Fruit fly (Drosophila melanogaster) whole organism, embryonic: Measurements from ENCODE around the gene MESK4.
A peak's percentile ranks its signal among the peaks of the same experiment; 100 is the strongest.

ENCODE experiments used
- CG10366 ChIP-seq: fragments of 200-800 bp; sonication (Bioruptor generic); IDR thresholded peaks from 2 replicates; pipeline ENCODE4 v1.3.6; 2022; ENCODE audit warnings: missing biosample characterization, missing genetic modification characterization
- CG11696 ChIP-seq: fragments of 200-800 bp; sonication (Bioruptor generic); IDR thresholded peaks from 2 replicates; pipeline ENCODE4 v1.3.6; 2022; ENCODE audit warnings: missing biosample characterization, missing genetic modification characterization
- CG12744 ChIP-seq: fragments of 200-800 bp; sonication (Bioruptor generic); optimal IDR thresholded peaks from 2 replicates; lab custom pipeline; 2016; ENCODE audit warnings: missing biosample characterization, missing genetic modification characterization
- CG12769 ChIP-seq: fragments of 200-800 bp; sonication (Bioruptor generic); optimal IDR thresholded peaks from 2 replicates; lab custom pipeline; 2019; ENCODE audit warnings: missing biosample characterization, mild to moderate bottlenecking, missing genetic modification characterization, moderate library complexity
- CG14014 ChIP-seq: fragments of 200-800 bp; sonication (Bioruptor generic); IDR thresholded peaks from 2 replicates; pipeline ENCODE4 v1.3.6; 2022; ENCODE audit warnings: missing biosample characterization, missing genetic modification characterization
- CG15514 ChIP-seq: fragments of 200-800 bp; sonication (Bioruptor generic); optimal IDR thresholded peaks from 3 replicates; lab custom pipeline; 2017; ENCODE audit warnings: missing biosample characterization, missing genetic modification characterization, mild to moderate bottlenecking, moderate library complexity, missing genetic modification reagents
- CG16779 ChIP-seq: fragments of 200-800 bp; sonication (Bioruptor generic); IDR thresholded peaks from 2 replicates; pipeline ENCODE4 v1.3.6; 2022; ENCODE audit warnings: missing biosample characterization, missing genetic modification characterization
- CG16813 ChIP-seq: fragments of 200-800 bp; sonication (Bioruptor generic); IDR thresholded peaks from 3 replicates; pipeline ENCODE4 v1.3.6; 2022; ENCODE audit warnings: missing biosample characterization, missing genetic modification characterization; ENCODE audit not compliant: partially characterized antibody
- CG17802 ChIP-seq: fragments of 200-800 bp; sonication (Bioruptor generic); optimal IDR thresholded peaks from 2 replicates; lab custom pipeline; 2018; ENCODE audit warnings: missing biosample characterization, mild to moderate bottlenecking, missing genetic modification characterization, moderate library complexity
- CG1832 ChIP-seq: fragments of 200-800 bp; sonication (Bioruptor generic); optimal IDR thresholded peaks from 2 replicates; lab custom pipeline; 2017; ENCODE audit warnings: missing biosample characterization, mild to moderate bottlenecking, missing genetic modification characterization, inconsistent platforms
- CG2712 ChIP-seq: fragments of 200-800 bp; optimal IDR thresholded peaks from 3 replicates; lab custom pipeline; 2019; ENCODE audit warnings: missing biosample characterization, mild to moderate bottlenecking, missing genetic modification characterization, moderate library complexity
- CG2875 ChIP-seq: fragments of 200-800 bp; sonication (Bioruptor generic); optimal IDR thresholded peaks from 2 replicates; lab custom pipeline; 2017; ENCODE audit warnings: missing biosample characterization, mild to moderate bottlenecking, missing genetic modification characterization, missing genetic modification reagents
- CG34376 ChIP-seq: fragments of 200-800 bp; sonication (Bioruptor generic); optimal IDR thresholded peaks from 2 replicates; lab custom pipeline; 2018; ENCODE audit warnings: missing biosample characterization, mild to moderate bottlenecking, missing genetic modification characterization
- CG4360 ChIP-seq: fragments of 200-800 bp; sonication (Bioruptor generic); IDR thresholded peaks from 2 replicates; pipeline ENCODE4 v1.3.6; 2022; ENCODE audit warnings: missing biosample characterization, missing genetic modification characterization
- CG6791 ChIP-seq: fragments of 200-800 bp; sonication (Bioruptor generic); IDR thresholded peaks from 3 replicates; pipeline ENCODE4 v1.3.6; 2022; ENCODE audit warnings: missing biosample characterization, missing genetic modification characterization; ENCODE audit not compliant: partially characterized antibody
- CG8944 ChIP-seq: fragments of 200-800 bp; sonication (Bioruptor generic); optimal IDR thresholded peaks from 3 replicates; lab custom pipeline; 2016; ENCODE audit warnings: missing biosample characterization, missing genetic modification characterization
- D19B ChIP-seq: fragments of 200-800 bp; sonication (Bioruptor generic); optimal IDR thresholded peaks from 2 replicates; lab custom pipeline; 2017; ENCODE audit warnings: missing biosample characterization, mild to moderate bottlenecking, missing genetic modification characterization
- Dbx ChIP-seq: fragments of 200-800 bp; sonication (Bioruptor generic); IDR thresholded peaks from 3 replicates; pipeline ENCODE4 v1.3.6; 2022; ENCODE audit warnings: missing biosample characterization, missing genetic modification characterization
- Dek ChIP-seq: fragments of 200-800 bp; sonication (Bioruptor generic); optimal IDR thresholded peaks from 3 replicates; lab custom pipeline; 2019; ENCODE audit warnings: missing biosample characterization, mild to moderate bottlenecking, missing genetic modification characterization, moderate library complexity
- H2.0 ChIP-seq: fragments of 200-800 bp; sonication (Bioruptor generic); IDR thresholded peaks from 2 replicates; pipeline ENCODE4 v1.3.6; 2022; ENCODE audit warnings: missing biosample characterization, missing genetic modification characterization
- Hey ChIP-seq: fragments of 200-800 bp; sonication (Bioruptor generic); optimal IDR thresholded peaks from 3 replicates; lab custom pipeline; 2018; ENCODE audit warnings: missing biosample characterization, mild to moderate bottlenecking, missing genetic modification characterization
- Lpt ChIP-seq: fragments of >200 bp; optimal IDR thresholded peaks from 2 replicates; lab custom pipeline; 2018; ENCODE audit warnings: missing biosample characterization, missing genetic modification characterization
- MBD-R2 ChIP-seq: fragments of 200-800 bp; sonication (Bioruptor generic); IDR thresholded peaks from 2 replicates; pipeline ENCODE4 v1.3.6; 2022; ENCODE audit warnings: missing biosample characterization, missing genetic modification characterization
- NK7.1 ChIP-seq: fragments of 200-800 bp; sonication (Bioruptor generic); optimal IDR thresholded peaks from 3 replicates; lab custom pipeline; 2016; ENCODE audit warnings: missing biosample characterization, missing genetic modification characterization
- Nf-YB ChIP-seq: fragments of 200-800 bp; sonication (Bioruptor generic); optimal IDR thresholded peaks from 3 replicates; lab custom pipeline; 2019; ENCODE audit warnings: missing biosample characterization, mild to moderate bottlenecking, missing genetic modification characterization, moderate library complexity
- Nf-YC ChIP-seq: fragments of 200-800 bp; optimal IDR thresholded peaks from 3 replicates; lab custom pipeline; 2019; ENCODE audit warnings: missing biosample characterization, mild to moderate bottlenecking, missing genetic modification characterization, moderate library complexity
- PHDP ChIP-seq: fragments of 200-800 bp; sonication (Bioruptor generic); optimal IDR thresholded peaks from 3 replicates; lab custom pipeline; 2018; ENCODE audit warnings: missing biosample characterization, mild to moderate bottlenecking, missing genetic modification characterization, moderate library complexity
- Rfx ChIP-seq: fragments of 200-800 bp; sonication (Bioruptor generic); IDR thresholded peaks from 2 replicates; pipeline ENCODE4 v1.3.6; 2022; ENCODE audit warnings: missing biosample characterization, missing genetic modification characterization
- Side ChIP-seq: fragments of 200-800 bp; sonication (Bioruptor generic); optimal IDR thresholded peaks from 2 replicates; lab custom pipeline; 2016; ENCODE audit warnings: missing biosample characterization, missing genetic modification characterization
- Sox102F ChIP-seq: fragments of 200-800 bp; sonication (Bioruptor generic); optimal IDR thresholded peaks from 2 replicates; lab custom pipeline; 2018; ENCODE audit warnings: missing biosample characterization, mild to moderate bottlenecking, missing genetic modification characterization, moderate library complexity
- Taf1 ChIP-seq: fragments of 200-800 bp; sonication (Bioruptor generic); IDR thresholded peaks from 2 replicates; pipeline ENCODE4 v1.3.6; 2022; ENCODE audit warnings: missing biosample characterization, missing genetic modification characterization
- Xrp1 ChIP-seq: fragments of 200-800 bp; sonication (Bioruptor generic); IDR thresholded peaks from 2 replicates; pipeline ENCODE4 v1.3.6; 2022; ENCODE audit warnings: missing biosample characterization, missing genetic modification characterization
- YL-1 ChIP-seq: fragments of 200-800 bp; sonication (Bioruptor generic); optimal IDR thresholded peaks from 3 replicates; lab custom pipeline; 2017; ENCODE audit warnings: missing biosample characterization, mild to moderate bottlenecking, missing genetic modification characterization
- ara ChIP-seq: fragments of 200-800 bp; sonication (Bioruptor generic); IDR thresholded peaks from 2 replicates; pipeline ENCODE4 v1.3.6; 2022; ENCODE audit warnings: missing biosample characterization, missing genetic modification characterization
- ash1 ChIP-seq: fragments of 200-800 bp; sonication (Bioruptor generic); optimal IDR thresholded peaks from 2 replicates; lab custom pipeline; 2018; ENCODE audit warnings: missing biosample characterization, mild to moderate bottlenecking, missing genetic modification characterization
- caup ChIP-seq: fragments of 200-800 bp; sonication (Bioruptor generic); optimal IDR thresholded peaks from 3 replicates; lab custom pipeline; 2017; ENCODE audit warnings: missing biosample characterization, mild to moderate bottlenecking, missing genetic modification characterization, moderate library complexity; ENCODE audit not compliant: severe bottlenecking
- cg ChIP-seq: fragments of 200-800 bp; sonication (Bioruptor generic); optimal IDR thresholded peaks from 3 replicates; lab custom pipeline; 2019; ENCODE audit warnings: missing biosample characterization, mild to moderate bottlenecking, missing genetic modification characterization, moderate library complexity
- crol ChIP-seq: fragments of 200-800 bp; sonication (Bioruptor generic); IDR thresholded peaks from 2 replicates; pipeline ENCODE4 v1.3.6; 2022; ENCODE audit warnings: missing biosample characterization, missing genetic modification characterization
- ewg ChIP-seq: fragments of 200-800 bp; sonication (Bioruptor generic); optimal IDR thresholded peaks from 3 replicates; lab custom pipeline; 2017; ENCODE audit warnings: mild to moderate bottlenecking, missing biosample characterization, missing genetic modification reagents, missing genetic modification characterization
- fd3F ChIP-seq: fragments of 200-800 bp; sonication (Bioruptor generic); optimal IDR thresholded peaks from 2 replicates; lab custom pipeline; 2018; ENCODE audit warnings: missing biosample characterization, mild to moderate bottlenecking, missing genetic modification characterization, moderate library complexity
- grn ChIP-seq: fragments of 200-800 bp; sonication (Bioruptor generic); optimal IDR thresholded peaks from 3 replicates; lab custom pipeline; 2017; ENCODE audit warnings: missing biosample characterization, missing genetic modification characterization
- insv ChIP-seq, 2 experiments: fragments of 200-800 bp; sonication (Bioruptor generic); optimal IDR thresholded peaks; 3 replicates each; lab custom pipeline; 2016 to 2018; ENCODE audit warnings: missing biosample characterization in 2 of 2, missing genetic modification characterization in 2 of 2
- phol ChIP-seq: fragments of 200-800 bp; sonication (Bioruptor generic); optimal IDR thresholded peaks from 3 replicates; lab custom pipeline; 2018; ENCODE audit warnings: missing biosample characterization, mild to moderate bottlenecking, missing genetic modification characterization, moderate library complexity
- psq ChIP-seq: fragments of 200-800 bp; sonication (Bioruptor generic); optimal IDR thresholded peaks from 2 replicates; lab custom pipeline; 2017; ENCODE audit warnings: missing biosample characterization, missing genetic modification characterization
- sim ChIP-seq: fragments of 200-800 bp; sonication (Bioruptor generic); IDR thresholded peaks from 2 replicates; pipeline ENCODE4 v1.3.6; 2022; ENCODE audit warnings: missing biosample characterization, missing genetic modification characterization
- tll ChIP-seq, 2 experiments: fragments of 200-800 bp in 1 of 2; fragments of >200 bp in 1 of 2; sonication (Bioruptor generic) in 1 of 2; optimal IDR thresholded peaks; 2 replicates each; lab custom pipeline; 2017 to 2019; ENCODE audit warnings: missing biosample characterization in 2 of 2, missing genetic modification characterization in 2 of 2, mild to moderate bottlenecking in 1 of 2, moderate library complexity in 1 of 2
- twi ChIP-seq: fragments of 200-800 bp; optimal IDR thresholded peaks from 2 replicates; lab custom pipeline; 2019; ENCODE audit warnings: missing biosample characterization, mild to moderate bottlenecking, missing genetic modification characterization, moderate library complexity
- z ChIP-seq: fragments of 200-800 bp; sonication (Bioruptor generic); IDR thresholded peaks from 3 replicates; pipeline ENCODE4 v1.3.6; 2022; ENCODE audit warnings: missing biosample characterization, missing genetic modification characterization
- zen ChIP-seq: fragments of 200-800 bp; sonication (Bioruptor generic); optimal IDR thresholded peaks from 3 replicates; lab custom pipeline; 2018; ENCODE audit warnings: missing biosample characterization, mild to moderate bottlenecking, missing genetic modification characterization, moderate library complexity

The MESK4 gene

DNA sequence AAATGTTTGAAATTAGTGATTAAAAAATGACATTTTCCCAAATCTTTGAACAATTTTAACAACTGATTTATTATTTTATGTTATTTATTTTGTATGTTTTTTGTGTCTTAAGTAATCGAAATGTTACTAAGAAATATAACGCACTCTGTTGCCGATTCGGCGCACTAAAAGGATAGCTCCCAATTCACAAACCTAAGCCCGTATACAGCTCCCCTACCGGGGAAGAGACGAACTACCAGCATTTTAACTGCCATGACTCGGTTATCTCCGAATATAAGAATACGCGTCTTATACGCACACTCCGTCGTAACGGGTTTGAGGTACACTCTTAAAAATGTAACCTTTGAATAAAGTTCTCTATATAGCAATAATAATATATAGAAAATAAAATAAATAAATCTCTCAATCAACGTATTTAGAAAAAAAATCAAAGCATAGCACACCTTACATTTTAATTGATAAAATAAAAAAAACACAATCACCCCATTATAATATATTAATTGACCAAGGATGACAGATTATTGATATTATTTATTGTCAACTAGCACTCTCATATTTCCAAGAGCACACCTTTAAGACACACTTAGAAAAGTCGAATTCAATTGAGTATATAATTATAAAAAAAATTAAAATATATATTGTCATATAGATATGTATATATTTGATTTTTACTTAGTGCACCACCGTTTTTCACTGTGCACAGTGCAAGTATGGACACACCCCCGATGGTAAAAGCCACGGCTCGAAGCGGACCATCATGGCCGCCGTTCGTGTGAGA lies 30.7 kb upstream of the MESK4 start (continued):
- TF ChIP-seq caup (GFP tag; lab: Kevin White, UChicago) (peak; percentile 84), CG6791 (GFP tag; lab: Robert Waterston, UW) (no peak), fd3F (GFP tag; lab: Kevin White, UChicago) (peak; percentile 75), YL-1 (GFP tag; lab: Kevin White, UChicago) (peak; percentile 48), z (no peak), NK7.1 (GFP tag; lab: Kevin White, UChicago) (no peak), CG2712 (tag; lab: Kevin White, UChicago) (peak; percentile 93), Taf1 (GFP tag; lab: Robert Waterston, UW) (no peak), CG14014 (GFP tag; lab: Robert Waterston, UW) (peak; percentile 42; the same call in 1 of the 2 replicates), CG17802 (peak; percentile 15), ara (peak; percentile 54), CG16813 (no peak), Side (GFP tag; lab: Kevin White, UChicago) (no peak), Lpt (no peak), Nf-YB (GFP tag; lab: Kevin White, UChicago) (peak; percentile 91), CG10366 (GFP tag; lab: Robert Waterston, UW) (peak; percentile 65), CG15514 (GFP tag; lab: Kevin White, UChicago) (peak; percentile 43), Dbx (GFP tag; lab: Robert Waterston, UW) (peak; percentile 6; the same call in 1 of the 3 replicates), H2.0 (GFP tag; lab: Robert Waterston, UW) (peak; percentile 67), CG4360 (GFP tag; lab: Robert Waterston, UW) (no peak), Rfx (GFP tag; lab: Robert Waterston, UW) (peak; percentile 70), Sox102F (GFP tag; lab: Kevin White, UChicago) (peak; percentile 82), CG34376 (no peak), Nf-YC (peak; percentile 91), zen (peak; percentile 76), Xrp1 (GFP tag; lab: Robert Waterston, UW) (peak; percentile 80), CG2875 (GFP tag; lab: Kevin White, UChicago) (peak; percentile 82), CG16779 (no peak), grn (no peak), ash1 (GFP tag; lab: Kevin White, UChicago) (no peak), Hey (tag; lab: Kevin White, UChicago) (no peak), CG12769 (tag; lab: Kevin White, UChicago) (peak; percentile 24), PHDP (tag; lab: Kevin White, UChicago) (peak; percentile 84)

DNA sequence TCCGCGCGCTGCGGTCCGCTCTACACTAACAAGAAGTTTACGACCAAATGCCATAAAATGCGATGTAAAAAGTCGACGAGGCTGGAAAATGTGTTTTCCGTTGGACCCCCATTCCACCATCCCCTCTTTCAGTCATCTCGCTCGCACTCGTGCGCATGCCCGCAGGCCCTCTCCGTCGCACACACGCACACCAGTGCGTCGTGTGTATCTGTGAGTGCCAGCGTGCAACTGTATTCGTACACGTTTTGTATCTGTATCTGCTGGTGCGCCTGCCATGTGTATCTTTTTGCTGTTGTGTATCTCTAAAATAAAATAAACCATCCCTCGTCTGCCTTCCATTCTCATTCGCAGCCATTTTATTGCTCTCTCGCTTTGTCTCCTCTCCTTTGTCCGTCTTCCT lies 28.4 kb upstream of the MESK4 start:
- TF ChIP-seq Dek (no peak), D19B (GFP tag; lab: Kevin White, UChicago) (no peak), Nf-YC (peak; percentile 92), insv (GFP tag; optimal IDR thresholded peaks at IDR 0.05; lab: Kevin White, UChicago) (peak in 1 of 2 experiments; percentile 45), Nf-YB (GFP tag; lab: Kevin White, UChicago) (peak; percentile 90), crol (GFP tag; lab: Robert Waterston, UW) (peak; percentile 59), sim (GFP tag; lab: Robert Waterston, UW) (no peak), CG12744 (GFP tag; lab: Kevin White, UChicago) (no peak), CG11696 (no peak), ewg (peak; percentile 90), MBD-R2 (GFP tag; lab: Robert Waterston, UW) (0 out of 2 replicates have a peak, but pooled peaks have one; percentile 9), psq (GFP tag; lab: Kevin White, UChicago) (peak; percentile 40), tll (GFP tag; optimal IDR thresholded peaks at IDR 0.05; lab: Kevin White, UChicago) (peak in 1 of 2 experiments; percentile 1), twi (peak; percentile 94), phol (tag; lab: Kevin White, UChicago) (peak; percentile 31), CG8944 (GFP tag; lab: Kevin White, UChicago) (no peak), ara (0 out of 2 replicates have a peak, but pooled peaks have one; percentile 12), CG1832 (GFP tag; lab: Kevin White, UChicago) (peak; percentile 90), cg (GFP tag; lab: Kevin White, UChicago) (peak; percentile 99)
